Worm (Caenorhabditis elegans) whole organism, young adult: Measurements from ENCODE around the gene clec-80.

Experiments used
- B0336.3 ChIP-seq: fragments of 200-800 bp; sonication (Bioruptor generic); IDR thresholded peaks from 2 replicates; pipeline ENCODE4 v1.3.6; 2022; ENCODE audit warnings: missing genetic modification characterization, missing compliant biosample characterization
- F22D6.2 ChIP-seq: sonication (generic microtip); optimal IDR thresholded peaks from 2 replicates; lab custom pipeline; 2016; ENCODE audit warnings: mild to moderate bottlenecking, missing genetic modification characterization, missing compliant biosample characterization
- F33H1.4 ChIP-seq: fragments of 200-800 bp; sonication (Bioruptor generic); IDR thresholded peaks from 2 replicates; pipeline ENCODE4 v1.3.6; 2022; ENCODE audit warnings: missing genetic modification reagents, missing genetic modification characterization, missing compliant biosample characterization
- F52B5.7 ChIP-seq: sonication (generic microtip); optimal IDR thresholded peaks from 2 replicates; lab custom pipeline; 2016; ENCODE audit warnings: mild to moderate bottlenecking, missing genetic modification characterization, missing compliant biosample characterization
- F57A8.1 ChIP-seq: fragments of 200-800 bp; sonication (Bioruptor generic); optimal IDR thresholded peaks from 2 replicates; lab custom pipeline; 2018; ENCODE audit warnings: mild to moderate bottlenecking, missing genetic modification characterization, moderate library complexity, missing compliant biosample characterization
- Y53F4B.3 ChIP-seq: fragments of 200-800 bp; sonication (Bioruptor generic); IDR thresholded peaks from 2 replicates; pipeline ENCODE4 v1.3.6; 2022; ENCODE audit warnings: missing genetic modification reagents, missing genetic modification characterization, missing compliant biosample characterization
- ZK185.1 ChIP-seq: sonication (generic microtip); optimal IDR thresholded peaks from 2 replicates; lab custom pipeline; 2016; ENCODE audit warnings: mild to moderate bottlenecking, missing genetic modification characterization, missing compliant biosample characterization; ENCODE audit not compliant: poor library complexity, severe bottlenecking
- atf-7 ChIP-seq: sonication (generic microtip); optimal IDR thresholded peaks from 2 replicates; lab custom pipeline; 2017; ENCODE audit warnings: mild to moderate bottlenecking, missing genetic modification characterization, missing compliant biosample characterization
- athp-1 ChIP-seq: sonication (generic microtip); optimal IDR thresholded peaks from 2 replicates; lab custom pipeline; 2017; ENCODE audit warnings: mild to moderate bottlenecking, missing genetic modification characterization, missing compliant biosample characterization
- attf-5 ChIP-seq: fragments of 200-800 bp; sonication (Bioruptor generic); optimal IDR thresholded peaks from 2 replicates; lab custom pipeline; 2018; ENCODE audit warnings: mild to moderate bottlenecking, missing genetic modification characterization, missing compliant biosample characterization
- cebp-1 ChIP-seq, 2 experiments: fragments of 200-800 bp in 1 of 2; sonication (Bioruptor generic) in 1 of 2; sonication (generic microtip) in 1 of 2; IDR thresholded peaks in 1 of 2; optimal IDR thresholded peaks in 1 of 2; 2 replicates each; pipeline versions ENCODE4 v1.3.6 to Lab custom; 2017 to 2022; ENCODE audit warnings: missing compliant biosample characterization in 2 of 2, missing genetic modification characterization in 2 of 2, mild to moderate bottlenecking in 1 of 2, missing genetic modification reagents in 1 of 2, moderate library complexity in 1 of 2
- ceh-100 ChIP-seq: fragments of 200-800 bp; sonication (Bioruptor generic); IDR thresholded peaks from 2 replicates; pipeline ENCODE4 v1.3.6; 2022; ENCODE audit warnings: missing genetic modification reagents, missing genetic modification characterization, missing compliant biosample characterization
- die-1 ChIP-seq: sonication (generic microtip); optimal IDR thresholded peaks from 2 replicates; lab custom pipeline; 2016; ENCODE audit warnings: missing genotype, mild to moderate bottlenecking, missing genetic modification characterization, missing compliant biosample characterization
- dox-1 ChIP-seq: fragments of 200-800 bp; sonication (Bioruptor generic); IDR thresholded peaks from 2 replicates; pipeline ENCODE4 v1.3.6; 2022; ENCODE audit warnings: missing genetic modification reagents, missing genetic modification characterization, missing compliant biosample characterization
- dpl-1 ChIP-seq: fragments of 150-350 bp; optimal IDR thresholded peaks from 2 replicates; lab custom pipeline; 2014; ENCODE audit warnings: missing biosample characterization, missing genetic modification reagents, missing genetic modification characterization
- egrh-3 ChIP-seq: fragments of 200-800 bp; sonication (Bioruptor generic); IDR thresholded peaks from 2 replicates; pipeline ENCODE4 v1.3.6; 2022; ENCODE audit warnings: missing genetic modification reagents, missing genetic modification characterization, missing compliant biosample characterization
- gei-17 ChIP-seq: fragments of 200-800 bp; sonication (Bioruptor generic); optimal IDR thresholded peaks from 2 replicates; lab custom pipeline; 2018; ENCODE audit warnings: mild to moderate bottlenecking, missing genetic modification characterization, missing compliant biosample characterization
- him-1 ChIP-seq: sonication (generic microtip); optimal IDR thresholded peaks from 2 replicates; lab custom pipeline; 2016; ENCODE audit warnings: missing genotype, missing genetic modification reagents, missing genetic modification characterization, missing compliant biosample characterization
- hlh-12 ChIP-seq: sonication (generic microtip); optimal IDR thresholded peaks from 2 replicates; lab custom pipeline; 2016; ENCODE audit warnings: missing genetic modification characterization, missing compliant biosample characterization
- hmg-1.2 ChIP-seq: fragments of 200-800 bp; sonication (Bioruptor generic); IDR thresholded peaks from 2 replicates; pipeline ENCODE4 v1.3.6; 2022; ENCODE audit warnings: missing genetic modification reagents, missing genetic modification characterization, missing compliant biosample characterization
- hrde-1 ChIP-seq: sonication (generic microtip); optimal IDR thresholded peaks from 2 replicates; lab custom pipeline; 2016; ENCODE audit warnings: missing genetic modification characterization, mild to moderate bottlenecking, missing compliant biosample characterization, moderate library complexity, missing genotype, missing genetic modification reagents, borderline replicate concordance
- let-607 ChIP-seq, 2 experiments: fragments of 200-800 bp in 1 of 2; sonication (Bioruptor generic) in 1 of 2; sonication (generic microtip) in 1 of 2; optimal IDR thresholded peaks; 2 replicates each; lab custom pipeline; 2016 to 2018; ENCODE audit warnings: mild to moderate bottlenecking in 2 of 2, missing compliant biosample characterization in 2 of 2, missing genetic modification characterization in 2 of 2, moderate library complexity in 2 of 2, missing genotype in 1 of 2
- lin-35 ChIP-seq, 3 experiments: fragments of 150-350 bp in 2 of 3; sonication (generic microtip) in 1 of 3; optimal IDR thresholded peaks; 2 replicates each; lab custom pipeline; 2014 to 2018; ENCODE audit warnings: missing biosample characterization in 3 of 3, missing genetic modification characterization in 3 of 3, missing genetic modification reagents in 3 of 3
- lin-40 ChIP-seq: sonication (generic microtip); optimal IDR thresholded peaks from 2 replicates; lab custom pipeline; 2016; ENCODE audit warnings: missing genetic modification characterization, mild to moderate bottlenecking, missing compliant biosample characterization, missing genotype, missing genetic modification reagents
- lin-54 ChIP-seq: fragments of 200-800 bp; sonication (Bioruptor generic); optimal IDR thresholded peaks from 2 replicates; lab custom pipeline; 2018; ENCODE audit warnings: mild to moderate bottlenecking, missing genetic modification characterization, missing compliant biosample characterization
- lir-1 ChIP-seq: fragments of 200-800 bp; sonication (Bioruptor generic); conservative IDR thresholded peaks from 2 replicates; pipeline ENCODE4 v1.3.6; 2022; ENCODE audit warnings: missing genetic modification reagents, missing genetic modification characterization, missing compliant biosample characterization
- lsy-27 ChIP-seq: sonication (generic microtip); optimal IDR thresholded peaks from 2 replicates; lab custom pipeline; 2017; ENCODE audit warnings: missing genetic modification characterization, mild to moderate bottlenecking, missing compliant biosample characterization, antibody characterized with exemption, missing genotype, borderline replicate concordance; ENCODE audit not compliant: insufficient read depth
- madf-6 ChIP-seq: fragments of 200-800 bp; sonication (Bioruptor generic); IDR thresholded peaks from 2 replicates; pipeline ENCODE4 v1.3.6; 2022; ENCODE audit warnings: missing genetic modification reagents, missing genetic modification characterization, missing compliant biosample characterization
- madf-8 ChIP-seq: fragments of 200-800 bp; sonication (Bioruptor generic); conservative IDR thresholded peaks from 2 replicates; pipeline ENCODE4 v1.3.6; 2022; ENCODE audit warnings: missing genetic modification reagents, missing genetic modification characterization, missing compliant biosample characterization
- mcd-1 ChIP-seq: fragments of 200-800 bp; sonication (Bioruptor generic); IDR thresholded peaks from 2 replicates; pipeline ENCODE4 v1.3.6; 2022; ENCODE audit warnings: missing genetic modification reagents, missing genetic modification characterization, missing compliant biosample characterization
- nhr-120 ChIP-seq: fragments of 200-800 bp; sonication (Bioruptor generic); IDR thresholded peaks from 2 replicates; pipeline ENCODE4 v1.3.6; 2022; ENCODE audit warnings: missing genetic modification characterization, missing compliant biosample characterization
- nhr-80 ChIP-seq: sonication (generic microtip); optimal IDR thresholded peaks from 2 replicates; lab custom pipeline; 2016; ENCODE audit warnings: missing genetic modification characterization, missing compliant biosample characterization
- nhr-90 ChIP-seq: sonication (generic microtip); optimal IDR thresholded peaks from 2 replicates; lab custom pipeline; 2016; ENCODE audit warnings: missing genotype, mild to moderate bottlenecking, missing genetic modification characterization, missing compliant biosample characterization
- rec-8 ChIP-seq, 2 experiments: sonication (generic microtip); optimal IDR thresholded peaks; 2 replicates each; lab custom pipeline; 2016; ENCODE audit warnings: mild to moderate bottlenecking in 2 of 2, missing genetic modification characterization in 2 of 2, missing genetic modification reagents in 2 of 2, missing genotype in 2 of 2, missing biosample characterization in 1 of 2, missing compliant biosample characterization in 1 of 2, moderate library complexity in 1 of 2
- sea-2 ChIP-seq: fragments of 200-800 bp; sonication (Bioruptor generic); IDR thresholded peaks from 2 replicates; pipeline ENCODE4 v1.3.6; 2022; ENCODE audit warnings: missing genetic modification characterization, missing compliant biosample characterization
- snpc-4 ChIP-seq, 5 experiments: fragments of 150-350 bp in 1 of 5; sonication (generic microtip) in 4 of 5; optimal IDR thresholded peaks; 2 replicates each; lab custom pipeline; 2014 to 2018; ENCODE audit warnings: missing genetic modification characterization in 5 of 5, missing biosample characterization in 3 of 5, antibody characterized with exemption in 2 of 5, mild to moderate bottlenecking in 2 of 5, missing compliant biosample characterization in 2 of 5, missing genotype in 2 of 5, moderate library complexity in 2 of 5, missing genetic modification reagents in 1 of 5
- sptf-2 ChIP-seq: fragments of 200-800 bp; sonication (Bioruptor generic); optimal IDR thresholded peaks from 2 replicates; lab custom pipeline; 2018; ENCODE audit warnings: mild to moderate bottlenecking, missing genetic modification characterization, missing compliant biosample characterization
- tlf-1 ChIP-seq: fragments of 200-800 bp; sonication (Bioruptor generic); optimal IDR thresholded peaks from 2 replicates; lab custom pipeline; 2018; ENCODE audit warnings: mild to moderate bottlenecking, missing genetic modification characterization, missing compliant biosample characterization
- unc-62 ChIP-seq: fragments of 150-350 bp; optimal IDR thresholded peaks from 2 replicates; lab custom pipeline; 2014; ENCODE audit warnings: missing biosample characterization, missing genetic modification reagents, missing genetic modification characterization
- xnd-1 ChIP-seq: sonication (generic microtip); optimal IDR thresholded peaks from 2 replicates; lab custom pipeline; 2016; ENCODE audit warnings: missing genotype, missing genetic modification reagents, missing genetic modification characterization, missing compliant biosample characterization
- zfh-2 ChIP-seq: fragments of 200-800 bp; sonication (Bioruptor generic); conservative IDR thresholded peaks from 2 replicates; pipeline ENCODE4 v1.3.6; 2022; ENCODE audit warnings: missing genetic modification reagents, missing genetic modification characterization, missing compliant biosample characterization
- ztf-22 ChIP-seq: fragments of 200-800 bp; sonication (Bioruptor generic); optimal IDR thresholded peaks from 2 replicates; lab custom pipeline; 2018; ENCODE audit warnings: mild to moderate bottlenecking, missing genetic modification characterization, moderate library complexity, missing compliant biosample characterization
- ztf-25 ChIP-seq: fragments of 200-800 bp; sonication (Bioruptor generic); IDR thresholded peaks from 2 replicates; pipeline ENCODE4 v1.3.6; 2022; ENCODE audit warnings: missing genetic modification reagents, missing genetic modification characterization, missing compliant biosample characterization
- ztf-26 ChIP-seq: sonication (generic microtip); optimal IDR thresholded peaks from 2 replicates; lab custom pipeline; 2017; ENCODE audit warnings: missing genetic modification characterization, missing compliant biosample characterization
- ztf-28 ChIP-seq: fragments of 200-800 bp; sonication (Bioruptor generic); IDR thresholded peaks from 2 replicates; pipeline ENCODE4 v1.3.6; 2022; ENCODE audit warnings: missing genetic modification reagents, missing genetic modification characterization, missing compliant biosample characterization
- ztf-3 ChIP-seq: fragments of 200-800 bp; sonication (Bioruptor generic); optimal IDR thresholded peaks from 2 replicates; lab custom pipeline; 2018; ENCODE audit warnings: mild to moderate bottlenecking, missing genetic modification characterization, missing compliant biosample characterization

clec-80 gene

DNA sequence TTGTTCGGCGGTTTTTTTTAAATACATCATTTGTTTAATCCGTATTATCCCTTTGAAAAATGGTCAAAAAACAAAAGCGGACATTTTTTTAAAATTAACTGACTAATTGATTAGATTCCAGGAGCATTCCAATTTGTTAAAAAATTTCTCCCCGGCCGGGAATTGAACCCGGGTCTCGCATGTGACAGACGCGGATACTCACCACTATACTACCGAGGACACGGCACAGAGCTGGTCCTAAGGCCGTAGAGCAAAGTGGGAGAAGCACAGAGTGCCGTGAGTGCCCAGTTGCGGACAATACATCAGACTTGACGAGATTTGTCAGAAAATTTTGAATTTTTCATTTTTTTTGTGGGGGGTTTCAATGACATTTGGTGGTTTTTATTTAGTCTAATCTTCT, 22.5 kb upstream of the clec-80 start (continued):
- TF ChIP-seq cebp-1 (GFP tag; IDR thresholded peaks at IDR 0.05; lab: Robert Waterston, UW) (no peak), cebp-1 (tag; optimal IDR thresholded peaks at IDR 0.05; lab: Kevin White, UChicago) (peak; percentile 43), attf-5 (GFP tag; lab: Kevin White, UChicago) (peak; percentile 11), hmg-1.2 (GFP tag; lab: Robert Waterston, UW) (peak; percentile 67), lin-54 (GFP tag; lab: Kevin White, UChicago) (peak; percentile 29), athp-1 (tag; lab: Kevin White, UChicago) (peak; percentile 11), ztf-25 (GFP tag; lab: Robert Waterston, UW) (peak; percentile 76; the same call in 1 of the 2 replicates), Y53F4B.3 (GFP tag; lab: Robert Waterston, UW) (no peak), lir-1 (no peak), tlf-1 (GFP tag; lab: Kevin White, UChicago) (no peak), sptf-2 (GFP tag; lab: Kevin White, UChicago) (no peak), B0336.3 (GFP tag; lab: Robert Waterston, UW) (no peak), F22D6.2 (tag; lab: Kevin White, UChicago) (no peak), nhr-80 (peak; percentile 23), hrde-1 (tag; lab: Kevin White, UChicago) (peak; percentile 27), ceh-100 (GFP tag; lab: Robert Waterston, UW) (no peak), rec-8 (tag; optimal IDR thresholded peaks at IDR 0.05; lab: Kevin White, UChicago) (peak in 1 of 2 experiments; percentile 78), sea-2 (GFP tag; lab: Robert Waterston, UW) (no peak), ztf-22 (GFP tag; lab: Kevin White, UChicago) (no peak), die-1 (tag; lab: Kevin White, UChicago) (peak; percentile 71), dox-1 (GFP tag; lab: Robert Waterston, UW) (peak; percentile 71), let-607 (tag; optimal IDR thresholded peaks at IDR 0.05; lab: Kevin White, UChicago) (peak in 1 of 2 experiments; percentile 29), ztf-26 (tag; lab: Kevin White, UChicago) (no peak), lsy-27 (tag; lab: Kevin White, UChicago) (no peak), madf-6 (GFP tag; lab: Robert Waterston, UW) (peak; percentile 63), egrh-3 (GFP tag; lab: Robert Waterston, UW) (peak; percentile 26; the same call in 1 of the 2 replicates), lin-40 (no peak), ZK185.1 (tag; lab: Kevin White, UChicago) (peak; percentile 12), him-1 (peak; percentile 46), gei-17 (GFP tag; lab: Kevin White, UChicago) (no peak), madf-8 (GFP tag; lab: Robert Waterston, UW) (no peak), mcd-1 (peak; percentile 49; the same call in 1 of the 2 replicates), nhr-90 (peak; percentile 71), ztf-28 (GFP tag; lab: Robert Waterston, UW) (0 out of 2 replicates have a peak, but pooled peaks have one; percentile 25), hlh-12 (no peak), ztf-3 (GFP tag; lab: Kevin White, UChicago) (no peak), unc-62 (no peak), F52B5.7 (peak; percentile 17), snpc-4 (GFP tag; optimal IDR thresholded peaks at IDR 0.05; lab: Kevin White, UChicago) (peak; percentile 59), snpc-4 (tag; optimal IDR thresholded peaks at IDR 0.05; lab: Kevin White, UChicago) (peak in 3 of 4 experiments; percentile 15 to 56 (median 26)), dpl-1 (GFP tag; lab: Kevin White, UChicago) (no peak), nhr-120 (no peak), zfh-2 (GFP tag; lab: Robert Waterston, UW) (no peak), xnd-1 (tag; lab: Kevin White, UChicago) (no peak), atf-7 (tag; lab: Kevin White, UChicago) (no peak), F57A8.1 (GFP tag; lab: Kevin White, UChicago) (no peak), F33H1.4 (GFP tag; lab: Robert Waterston, UW) (peak; percentile 38; the same call in 1 of the 2 replicates), lin-35 (GFP tag; optimal IDR thresholded peaks at IDR 0.05; lab: Kevin White, UChicago) (peak in 1 of 3 experiments; percentile 27)
